Fruit fly (Drosophila melanogaster) whole organism, prepupa: ENCODE measurements around the gene Fancm.
A peak's percentile ranks its signal among the peaks of the same experiment; 100 is the strongest.

Experiments
- CG11294 ChIP-seq: fragments of 200-800 bp; sonication (Bioruptor generic); IDR thresholded peaks from 2 replicates; pipeline ENCODE4 v1.3.6; 2022; ENCODE audit warnings: missing biosample characterization, missing genetic modification characterization
- CG11762 ChIP-seq: fragments of 200-800 bp; sonication (Bioruptor generic); optimal IDR thresholded peaks from 3 replicates; lab custom pipeline; 2016; ENCODE audit warnings: missing biosample characterization, missing genetic modification characterization; ENCODE audit not compliant: insufficient read depth
- CG16779 ChIP-seq: fragments of 200-800 bp; sonication (Bioruptor generic); optimal IDR thresholded peaks from 3 replicates; lab custom pipeline; 2017; ENCODE audit warnings: missing biosample characterization, mild to moderate bottlenecking, missing genetic modification characterization
- CG3032 ChIP-seq: fragments of 200-800 bp; optimal IDR thresholded peaks from 2 replicates; lab custom pipeline; 2019; ENCODE audit warnings: missing biosample characterization, mild to moderate bottlenecking, missing genetic modification characterization, moderate library complexity
- CG31627 ChIP-seq: fragments of 200-800 bp; sonication (Bioruptor generic); optimal IDR thresholded peaks from 3 replicates; lab custom pipeline; 2016; ENCODE audit warnings: missing biosample characterization, missing genetic modification characterization
- CG34406 ChIP-seq: fragments of 200-800 bp; sonication (Bioruptor generic); optimal IDR thresholded peaks from 3 replicates; lab custom pipeline; 2016; ENCODE audit warnings: missing biosample characterization, missing genetic modification characterization
- CG3919 ChIP-seq: fragments of 200-800 bp; sonication (Bioruptor generic); optimal IDR thresholded peaks from 3 replicates; lab custom pipeline; 2016; ENCODE audit warnings: missing biosample characterization, missing genetic modification characterization
- CG4318 ChIP-seq: fragments of 200-800 bp; sonication (Bioruptor generic); optimal IDR thresholded peaks from 3 replicates; lab custom pipeline; 2017; ENCODE audit warnings: missing biosample characterization, mild to moderate bottlenecking, missing genetic modification characterization
- CG6163 ChIP-seq: fragments of 200-800 bp; sonication (Bioruptor generic); IDR thresholded peaks from 3 replicates; pipeline ENCODE4 v1.3.6; 2022; ENCODE audit warnings: missing biosample characterization, missing genetic modification characterization
- CG6276 ChIP-seq: fragments of 200-800 bp; sonication (Bioruptor generic); optimal IDR thresholded peaks from 2 replicates; lab custom pipeline; 2017; ENCODE audit warnings: missing biosample characterization, mild to moderate bottlenecking, missing genetic modification characterization
- CG6792 ChIP-seq: fragments of 200-800 bp; sonication (Bioruptor generic); optimal IDR thresholded peaks from 3 replicates; lab custom pipeline; 2016; ENCODE audit warnings: missing biosample characterization, missing genetic modification characterization
- CG6854 ChIP-seq: fragments of 200-800 bp; sonication (Bioruptor generic); optimal IDR thresholded peaks from 2 replicates; lab custom pipeline; 2017; ENCODE audit warnings: missing biosample characterization, mild to moderate bottlenecking, missing genetic modification characterization
- CG8119 ChIP-seq: fragments of 200-800 bp; sonication (Bioruptor generic); IDR thresholded peaks from 3 replicates; pipeline ENCODE4 v1.3.6; 2022; ENCODE audit warnings: missing biosample characterization, missing genetic modification characterization
- CG8319 ChIP-seq: fragments of 200-800 bp; sonication (Bioruptor generic); optimal IDR thresholded peaks from 3 replicates; lab custom pipeline; 2016; ENCODE audit warnings: missing biosample characterization, missing genetic modification characterization
- CG9139 ChIP-seq: fragments of 200-800 bp; sonication (Bioruptor generic); optimal IDR thresholded peaks from 3 replicates; lab custom pipeline; 2017; ENCODE audit warnings: missing biosample characterization, mild to moderate bottlenecking, missing genetic modification characterization
- Ets21C ChIP-seq: fragments of 200-800 bp; sonication (Bioruptor generic); optimal IDR thresholded peaks from 3 replicates; lab custom pipeline; 2016; ENCODE audit warnings: missing biosample characterization, missing genetic modification characterization
- Ets96B ChIP-seq: fragments of 200-800 bp; optimal IDR thresholded peaks from 2 replicates; lab custom pipeline; 2019; ENCODE audit warnings: missing biosample characterization, mild to moderate bottlenecking, missing genetic modification characterization, moderate library complexity
- Gug ChIP-seq: fragments of 200-800 bp; sonication (Bioruptor generic); IDR thresholded peaks from 2 replicates; pipeline ENCODE4 v1.3.6; 2022; ENCODE audit warnings: missing biosample characterization, missing genetic modification characterization
- Hr38 ChIP-seq: sonication (Bioruptor generic); optimal IDR thresholded peaks from 2 replicates; lab custom pipeline; 2016; ENCODE audit warnings: missing biosample characterization, missing genetic modification characterization
- Hr4 ChIP-seq: fragments of 200-800 bp; sonication (Bioruptor generic); optimal IDR thresholded peaks from 3 replicates; lab custom pipeline; 2016; ENCODE audit warnings: missing biosample characterization, missing genetic modification characterization
- Lpt ChIP-seq: fragments of 200-800 bp; sonication (Bioruptor generic); optimal IDR thresholded peaks from 3 replicates; lab custom pipeline; 2016; ENCODE audit warnings: missing biosample characterization, missing genetic modification characterization
- OdsH ChIP-seq: fragments of 200-800 bp; sonication (Bioruptor generic); optimal IDR thresholded peaks from 3 replicates; lab custom pipeline; 2016; ENCODE audit warnings: missing biosample characterization, missing genetic modification characterization
- Sox102F ChIP-seq: fragments of 200-800 bp; sonication (Bioruptor generic); optimal IDR thresholded peaks from 2 replicates; lab custom pipeline; 2016; ENCODE audit warnings: missing biosample characterization, mild to moderate bottlenecking, missing genetic modification characterization
- Sox15 ChIP-seq: fragments of 200-800 bp; sonication (Bioruptor generic); optimal IDR thresholded peaks from 3 replicates; lab custom pipeline; 2016; ENCODE audit warnings: missing biosample characterization, missing genetic modification characterization
- achi ChIP-seq: fragments of 200-800 bp; sonication (Bioruptor generic); optimal IDR thresholded peaks from 3 replicates; lab custom pipeline; 2016; ENCODE audit warnings: missing biosample characterization, missing genetic modification characterization
- acj6 ChIP-seq: fragments of 200-800 bp; sonication (Bioruptor generic); optimal IDR thresholded peaks from 3 replicates; lab custom pipeline; 2016; ENCODE audit warnings: missing biosample characterization, missing genetic modification characterization
- eg ChIP-seq: fragments of 200-800 bp; sonication (Bioruptor generic); IDR thresholded peaks from 3 replicates; pipeline ENCODE4 v1.3.6; 2022; ENCODE audit warnings: missing biosample characterization, missing genetic modification characterization
- esn ChIP-seq: fragments of 200-800 bp; sonication (Bioruptor generic); optimal IDR thresholded peaks from 2 replicates; lab custom pipeline; 2016; ENCODE audit warnings: missing biosample characterization, mild to moderate bottlenecking, missing genetic modification characterization, moderate library complexity
- fd59A ChIP-seq: fragments of 200-800 bp; sonication (Bioruptor generic); optimal IDR thresholded peaks from 2 replicates; lab custom pipeline; 2017; ENCODE audit warnings: missing biosample characterization, mild to moderate bottlenecking, missing genetic modification characterization, missing genetic modification reagents
- fd85E ChIP-seq: fragments of 200-800 bp; sonication (Bioruptor generic); optimal IDR thresholded peaks from 3 replicates; lab custom pipeline; 2016; ENCODE audit warnings: missing biosample characterization, missing genetic modification characterization
- fkh ChIP-seq: fragments of 200-800 bp; sonication (Bioruptor generic); optimal IDR thresholded peaks from 3 replicates; lab custom pipeline; 2017; ENCODE audit warnings: missing biosample characterization, mild to moderate bottlenecking, missing genetic modification characterization, moderate library complexity
- lz ChIP-seq: fragments of 200-800 bp; sonication (Bioruptor generic); optimal IDR thresholded peaks from 3 replicates; lab custom pipeline; 2016; ENCODE audit warnings: missing biosample characterization, missing genetic modification characterization
- net ChIP-seq: fragments of 200-800 bp; sonication (Bioruptor generic); optimal IDR thresholded peaks from 3 replicates; lab custom pipeline; 2016; ENCODE audit warnings: missing biosample characterization, missing genetic modification characterization
- pdm3 ChIP-seq: fragments of 200-800 bp; sonication (Bioruptor generic); optimal IDR thresholded peaks from 3 replicates; lab custom pipeline; 2016; ENCODE audit warnings: missing biosample characterization, missing genetic modification characterization
- salr ChIP-seq, 2 experiments: fragments of 200-800 bp; sonication (Bioruptor generic); optimal IDR thresholded peaks; 3 replicates each; lab custom pipeline; 2016 to 2018; ENCODE audit warnings: missing biosample characterization in 2 of 2, missing genetic modification characterization in 2 of 2, mild to moderate bottlenecking in 1 of 2
- spab ChIP-seq: fragments of 200-800 bp; sonication (Bioruptor generic); optimal IDR thresholded peaks from 2 replicates; lab custom pipeline; 2017; ENCODE audit warnings: missing biosample characterization, mild to moderate bottlenecking, missing genetic modification characterization, missing genetic modification reagents
- svp ChIP-seq: fragments of 200-800 bp; sonication (Bioruptor generic); peaks from one replicate; lab custom pipeline; 2016; ENCODE audit warnings: missing biosample characterization, missing genetic modification characterization
- vri ChIP-seq: fragments of 200-800 bp; sonication (Bioruptor generic); optimal IDR thresholded peaks from 3 replicates; lab custom pipeline; 2016; ENCODE audit warnings: missing biosample characterization, mild to moderate bottlenecking, missing genetic modification characterization

The Fancm gene

dm6 chr3R:21499131-21500036 is 17.3 kb downstream of the Fancm start, which contains the start of gene C15 (continued):
- TF ChIP-seq Ets96B (tag; lab: Kevin White, UChicago) (no peak), esn (GFP tag; lab: Kevin White, UChicago) (peak; percentile 14), salr (GFP tag; optimal IDR thresholded peaks at IDR 0.05; lab: Kevin White, UChicago) (no peak)

- TF ChIP-seq Sox15 (GFP tag; lab: Kevin White, UChicago), result no peak
- no peak for TF ChIP-seq Lpt (GFP tag; lab: Kevin White, UChicago)
- no peak for TF ChIP-seq vri (GFP tag; lab: Kevin White, UChicago)
- TF ChIP-seq spab, result no peak
- TF ChIP-seq CG9139 (GFP tag; lab: Kevin White, UChicago), result no peak
- TF ChIP-seq CG4318 (GFP tag; lab: Kevin White, UChicago), result no peak
- TF ChIP-seq eg (GFP tag; lab: Robert Waterston, UW), result no peak
- no peak for TF ChIP-seq fkh
- no peak for TF ChIP-seq fd59A
- TF ChIP-seq Ets21C, result no peak
- TF ChIP-seq Gug (GFP tag; lab: Robert Waterston, UW), result no peak
- TF ChIP-seq fd85E, result no peak
- TF ChIP-seq CG6276, result no peak
- TF ChIP-seq, all 60 proteins: peak for 0
These were observed 19.2 kb downstream of the Fancm start for dm6 chr3R:21501263-21501824.

dm6 chr3R:21506270-21506669 is 24.1 kb downstream of the Fancm start:
- no peak for TF ChIP-seq eg (GFP tag; lab: Robert Waterston, UW)
- no peak for TF ChIP-seq Ets96B (tag; lab: Kevin White, UChicago)

dm6 chr3R:21510999-21511398 is 28.9 kb downstream of the Fancm start:
- TF ChIP-seq CG4318 (GFP tag; lab: Kevin White, UChicago) (no peak), svp (GFP tag; lab: Kevin White, UChicago) (no peak), CG16779 (tag; lab: Kevin White, UChicago) (no peak), CG3032 (tag; lab: Kevin White, UChicago) (no peak), esn (GFP tag; lab: Kevin White, UChicago) (no peak), achi (no peak), acj6 (GFP tag; lab: Kevin White, UChicago) (no peak), Sox15 (GFP tag; lab: Kevin White, UChicago) (no peak), OdsH (no peak)
- TF ChIP-seq, all 60 proteins: peak for 0

- TF ChIP-seq CG3919 (GFP tag; lab: Kevin White, UChicago) (peak; percentile 96), CG11762 (GFP tag; lab: Kevin White, UChicago) (peak; percentile 88), vri (GFP tag; lab: Kevin White, UChicago) (peak; percentile 92), CG6792 (peak; percentile 89), pdm3 (GFP tag; lab: Kevin White, UChicago) (peak; percentile 94), Hr38 (GFP tag; lab: Kevin White, UChicago) (peak; percentile 13), CG6276 (no peak), CG4318 (GFP tag; lab: Kevin White, UChicago) (peak; percentile 72), fd59A (peak; percentile 85), CG6854 (GFP tag; lab: Kevin White, UChicago) (peak; percentile 91), CG16779 (tag; lab: Kevin White, UChicago) (peak; percentile 53), salr (GFP tag; optimal IDR thresholded peaks at IDR 0.05; lab: Kevin White, UChicago) (peak in 1 of 2 experiments; percentile 98), Sox15 (GFP tag; lab: Kevin White, UChicago) (peak; percentile 90), Gug (GFP tag; lab: Robert Waterston, UW) (peak; percentile 73), net (GFP tag; lab: Kevin White, UChicago) (peak; percentile 93), svp (GFP tag; lab: Kevin White, UChicago) (peak; percentile 92), lz (GFP tag; lab: Kevin White, UChicago) (peak; percentile 97), CG6163 (GFP tag; lab: Robert Waterston, UW) (peak; percentile 97), Lpt (GFP tag; lab: Kevin White, UChicago) (peak; percentile 48), CG31627 (peak; percentile 97), Ets96B (tag; lab: Kevin White, UChicago) (no peak), CG3032 (tag; lab: Kevin White, UChicago) (peak; percentile 87), Hr4 (GFP tag; lab: Kevin White, UChicago) (peak; percentile 83), esn (GFP tag; lab: Kevin White, UChicago) (peak; percentile 96), fkh (peak; percentile 91), CG11294 (peak; percentile 78), Sox102F (GFP tag; lab: Kevin White, UChicago) (peak; percentile 88), CG8119 (GFP tag; lab: Robert Waterston, UW) (no peak), OdsH (peak; percentile 95), CG8319 (GFP tag; lab: Kevin White, UChicago) (peak; percentile 94), CG34406 (GFP tag; lab: Kevin White, UChicago) (peak; percentile 92)
These were observed 38.1 kb downstream of the Fancm start for dm6 chr3R:21520183-21520582.
